Fruit fly (Drosophila melanogaster): ENCODE data around the gene CG17568.
A peak's percentile ranks its signal among the peaks of the same experiment; 100 is the strongest.

CG17568 gene

dm6 chr2L:19219473-19219872, 38.0 kb upstream of the CG17568 start (continued):
- TF ChIP-seq Mes4 (GFP tag; optimal IDR thresholded peaks at IDR 0.05), result no peak
- TF ChIP-seq Adf1 (GFP tag; IDR thresholded peaks at IDR 0.05), result no peak
- TF ChIP-seq crp (GFP tag; optimal IDR thresholded peaks at IDR 0.05), result no peak
- no peak for TF ChIP-seq Gug (GFP tag; IDR thresholded peaks at IDR 0.05)
- no peak for TF ChIP-seq hkb (optimal IDR thresholded peaks at IDR 0.05)
- TF ChIP-seq hkb (GFP tag; IDR thresholded peaks at IDR 0.05), result no peak
- TF ChIP-seq fu2 (GFP tag; optimal IDR thresholded peaks at IDR 0.05), result no peak
- peak; percentile 27 for TF ChIP-seq Kr (GFP tag; optimal IDR thresholded peaks at IDR 0.05)
- no peak for TF ChIP-seq Dfd (GFP tag; optimal IDR thresholded peaks at IDR 0.05)
- no peak for TF ChIP-seq repo (GFP tag; optimal IDR thresholded peaks at IDR 0.05)
- TF ChIP-seq bowl (GFP tag; IDR thresholded peaks at IDR 0.05), result no peak
- TF ChIP-seq Spps (tag; optimal IDR thresholded peaks at IDR 0.05), result no peak
- TF ChIP-seq so (GFP tag; IDR thresholded peaks at IDR 0.05), result no peak
- no peak for TF ChIP-seq ato (GFP tag; IDR thresholded peaks at IDR 0.05; ENCODE audit: partially characterized antibody)
- no peak for TF ChIP-seq Hr39 (optimal IDR thresholded peaks at IDR 0.05)
- TF ChIP-seq ac (GFP tag; optimal IDR thresholded peaks at IDR 0.05), result peak; percentile 93

- TF ChIP-seq cato (GFP tag; optimal IDR thresholded peaks at IDR 0.05; ENCODE audit: borderline replicate concordance), result no peak
- TF ChIP-seq CG18262 (tag; optimal IDR thresholded peaks at IDR 0.05), result peak; percentile 10
- no peak for TF ChIP-seq CG7928 (GFP tag; optimal IDR thresholded peaks at IDR 0.05)
- no peak for TF ChIP-seq CG14860 (GFP tag; IDR thresholded peaks at IDR 0.05; ENCODE audit: partially characterized antibody)
- TF ChIP-seq Ets65A (GFP tag), result peak; percentile 69
- peak; percentile 32 for TF ChIP-seq Med (GFP tag)
- TF ChIP-seq PHDP (tag; optimal IDR thresholded peaks at IDR 0.05), result no peak
- TF ChIP-seq H15 (GFP tag; IDR thresholded peaks at IDR 0.05), result no peak
- peak; percentile 85 for TF ChIP-seq CG8388 (GFP tag; optimal IDR thresholded peaks at IDR 0.05)
- no peak for TF ChIP-seq chif (GFP tag; optimal IDR thresholded peaks at IDR 0.05)
- no peak for TF ChIP-seq Usf (GFP tag; optimal IDR thresholded peaks at IDR 0.05)
- no peak for TF ChIP-seq Side (GFP tag; optimal IDR thresholded peaks at IDR 0.05)
- no peak for TF ChIP-seq knrl (GFP tag; IDR thresholded peaks at IDR 0.05; ENCODE audit: partially characterized antibody)
- TF ChIP-seq lola (GFP tag; optimal IDR thresholded peaks at IDR 0.05), result no peak
- TF ChIP-seq sima (GFP tag; optimal IDR thresholded peaks at IDR 0.05), result no peak
- no peak for TF ChIP-seq CG11456 (GFP tag; IDR thresholded peaks at IDR 0.05)
- TF ChIP-seq CG8281 (tag; optimal IDR thresholded peaks at IDR 0.05), result no peak
- no peak for TF ChIP-seq CG31365 (tag; optimal IDR thresholded peaks at IDR 0.05)
- no peak for TF ChIP-seq Spps (tag; optimal IDR thresholded peaks at IDR 0.05)
- TF ChIP-seq Atf3 (GFP tag; optimal IDR thresholded peaks at IDR 0.05), result no peak
- no peak for TF ChIP-seq CG9215 (GFP tag; IDR thresholded peaks at IDR 0.05)
- TF ChIP-seq CG11695 (GFP tag; IDR thresholded peaks at IDR 0.05), result peak; percentile 49; the same call in 1 of the 3 replicates
- 0 out of 3 replicates have a peak, but pooled peaks have one; percentile 11 for TF ChIP-seq row (GFP tag; IDR thresholded peaks at IDR 0.05)
These were observed 36.4 kb upstream of the CG17568 start for dm6 chr2L:19217933-19218332.

- TF ChIP-seq Oli (tag; optimal IDR thresholded peaks at IDR 0.05), result peak; percentile 17
- TF ChIP-seq eyg (GFP tag; optimal IDR thresholded peaks at IDR 0.05), result no peak
- TF ChIP-seq sna (GFP tag; IDR thresholded peaks at IDR 0.05; ENCODE audit: partially characterized antibody), result no peak
- TF ChIP-seq klu (GFP tag; IDR thresholded peaks at IDR 0.05), result 0 out of 2 replicates have a peak, but pooled peaks have one; percentile 11
- TF ChIP-seq otp (GFP tag; IDR thresholded peaks at IDR 0.05), result peak; percentile 18; the same call in 1 of the 3 replicates
- TF ChIP-seq CG10366 (GFP tag; IDR thresholded peaks at IDR 0.05), result no peak
- peak; percentile 2 for TF ChIP-seq grau (tag; optimal IDR thresholded peaks at IDR 0.05)
- TF ChIP-seq Atf-2 (GFP tag; optimal IDR thresholded peaks at IDR 0.05), result peak; percentile 4
- peak; percentile 3 for TF ChIP-seq PHDP (tag; optimal IDR thresholded peaks at IDR 0.05)
- TF ChIP-seq eve (GFP tag; optimal IDR thresholded peaks at IDR 0.05), result peak in 1 of 2 experiments; percentile 36
- peak in 1 of 2 experiments; percentile 47 for TF ChIP-seq bsh (GFP tag; optimal IDR thresholded peaks at IDR 0.05)
- TF ChIP-seq CG9727 (GFP tag; optimal IDR thresholded peaks at IDR 0.05), result peak; percentile 42
- no peak for TF ChIP-seq Mad (GFP tag; optimal IDR thresholded peaks at IDR 0.05)
- TF ChIP-seq Tbp (GFP tag; optimal IDR thresholded peaks at IDR 0.05), result no peak
- TF ChIP-seq CG1647 (GFP tag; optimal IDR thresholded peaks at IDR 0.05), result no peak
- peak; percentile 27; the same call in 1 of the 3 replicates for TF ChIP-seq row (GFP tag; IDR thresholded peaks at IDR 0.05)
These were observed 30.9 kb upstream of the CG17568 start for dm6 chr2L:19212401-19212800.
